Fruit fly (Drosophila melanogaster): ENCODE measurements around the gene CG10959.

DNA sequence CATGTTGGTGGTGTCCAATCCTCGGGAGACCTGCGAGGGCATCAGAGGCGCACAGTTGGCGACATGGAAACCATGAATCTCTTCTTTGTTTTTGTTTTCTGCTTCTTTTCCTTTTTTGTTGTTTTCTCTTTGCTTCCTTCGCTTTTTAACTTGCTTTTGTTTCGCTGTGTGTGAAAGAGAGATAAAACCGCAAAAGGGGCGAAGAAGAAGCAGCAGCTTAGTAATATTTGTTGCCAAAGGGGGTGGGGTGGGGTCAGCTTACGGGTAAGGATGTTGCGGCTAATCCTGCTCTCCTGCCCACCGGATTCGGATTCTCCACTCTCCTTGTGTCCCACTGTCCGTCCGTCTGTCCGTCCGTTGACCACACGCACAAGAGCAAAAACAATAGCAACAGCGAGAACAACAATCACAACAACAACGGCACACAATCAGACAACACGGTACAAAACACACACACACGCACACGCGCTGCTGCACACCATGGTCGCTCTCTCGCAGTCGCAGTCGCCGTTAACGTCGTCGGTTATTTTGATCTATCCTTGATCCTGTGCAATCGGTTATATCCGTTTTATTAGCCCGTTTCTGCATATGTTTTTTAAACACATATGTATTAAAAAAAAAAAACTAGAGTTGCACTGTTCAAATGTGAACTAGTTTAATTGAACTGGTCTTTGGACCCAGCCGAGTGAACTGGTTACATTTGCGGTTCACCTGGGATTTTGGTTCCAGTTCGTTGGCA lies 27.9 kb downstream of the CG10959 start:
- TF ChIP-seq CG5204 (GFP tag; optimal IDR thresholded peaks at IDR 0.05) (no peak), cnc (optimal IDR thresholded peaks at IDR 0.05) (no peak), ovo (GFP tag; optimal IDR thresholded peaks at IDR 0.05) (no peak), tj (GFP tag; optimal IDR thresholded peaks at IDR 0.05) (peak; percentile 29), CG1620 (GFP tag; optimal IDR thresholded peaks at IDR 0.05) (no peak), kay (GFP tag; ENCODE audit: borderline replicate concordance) (no peak)
